Worm (Caenorhabditis elegans): ENCODE results near the gene ugt-67.

The ugt-67 gene

ce11 chrV:4913853-4914252, 12.7 kb downstream of the ugt-67 start:
- TF ChIP-seq nhr-237 (tag; optimal IDR thresholded peaks at IDR 0.05) (no peak), ceh-16 (tag; optimal IDR thresholded peaks at IDR 0.05) (no peak), egl-5 (tag; optimal IDR thresholded peaks at IDR 0.05) (no peak), ceh-9 (tag; optimal IDR thresholded peaks at IDR 0.05) (no peak)

- peak; percentile 72 for TF ChIP-seq elt-2 (tag; optimal IDR thresholded peaks at IDR 0.05)
- no peak for TF ChIP-seq elt-3 (tag; optimal IDR thresholded peaks at IDR 0.05)
- TF ChIP-seq skn-1 (tag; optimal IDR thresholded peaks at IDR 0.05): no peak
- no peak for TF ChIP-seq lsy-12 (tag; optimal IDR thresholded peaks at IDR 0.05)
- peak; percentile 26 for TF ChIP-seq pqm-1 (tag; optimal IDR thresholded peaks at IDR 0.05)
- no peak for TF ChIP-seq sea-2 (GFP tag; optimal IDR thresholded peaks at IDR 0.05)
- no peak for TF ChIP-seq egl-27 (tag; optimal IDR thresholded peaks at IDR 0.05)
Measured at ce11 chrV:4914879-4915278, 13.7 kb downstream of the ugt-67 start, which contains the start of gene H23N18.6. Gene H23N18.6 (minus strand): TSS chrV:4915079.

ce11 chrV:4918091-4918624, 17.0 kb downstream of the ugt-67 start, which contains the start of gene C02E7.7:
Gene C02E7.7 (minus strand): TSS chrV:4918574.
- TF ChIP-seq nhr-23 (tag; optimal IDR thresholded peaks at IDR 0.05): no peak
- TF ChIP-seq pha-4 (tag; optimal IDR thresholded peaks at IDR 0.05): no peak
- no peak for TF ChIP-seq lin-15B (tag; optimal IDR thresholded peaks at IDR 0.05)
- TF ChIP-seq skn-1 (tag; optimal IDR thresholded peaks at IDR 0.05): no peak
- TF ChIP-seq R02D3.7 (tag; optimal IDR thresholded peaks at IDR 0.05): no peak
- TF ChIP-seq ztf-11 (tag; optimal IDR thresholded peaks at IDR 0.05): no peak
- TF ChIP-seq fkh-2 (tag; optimal IDR thresholded peaks at IDR 0.05): no peak
- TF ChIP-seq ZK546.5 (tag; optimal IDR thresholded peaks at IDR 0.05): no peak
- no peak for TF ChIP-seq nhr-28 (tag; optimal IDR thresholded peaks at IDR 0.05)
- TF ChIP-seq nfya-1 (tag; optimal IDR thresholded peaks at IDR 0.05; ENCODE audit: insufficient read depth): no peak
- TF ChIP-seq ama-1 (optimal IDR thresholded peaks at IDR 0.05): no peak
- no peak for TF ChIP-seq egl-5 (tag; optimal IDR thresholded peaks at IDR 0.05)
- TF ChIP-seq aly-2 (tag; optimal IDR thresholded peaks at IDR 0.05): no peak
- no peak for TF ChIP-seq snpc-4 (tag; optimal IDR thresholded peaks at IDR 0.05)
- no peak for TF ChIP-seq mml-1 (tag; optimal IDR thresholded peaks at IDR 0.05)
- no peak for TF ChIP-seq eor-1 (tag; optimal IDR thresholded peaks at IDR 0.05)
- TF ChIP-seq nhr-25 (tag; optimal IDR thresholded peaks at IDR 0.05): no peak

- TF ChIP-seq elt-3 (tag; optimal IDR thresholded peaks at IDR 0.05) (peak in 1 of 3 experiments; percentile 22), nhr-43 (tag; optimal IDR thresholded peaks at IDR 0.05; ENCODE audit: poor library complexity, severe bottlenecking) (peak; percentile 92), nhr-76 (tag; optimal IDR thresholded peaks at IDR 0.05) (no peak), skn-1 (tag; optimal IDR thresholded peaks at IDR 0.05) (no peak), tbx-2 (tag; optimal IDR thresholded peaks at IDR 0.05) (no peak), unc-62 (GFP tag; optimal IDR thresholded peaks at IDR 0.05) (no peak), nhr-25 (tag; optimal IDR thresholded peaks at IDR 0.05) (peak; percentile 97), mml-1 (tag; optimal IDR thresholded peaks at IDR 0.05) (no peak), nfya-1 (tag; optimal IDR thresholded peaks at IDR 0.05; ENCODE audit: insufficient read depth) (peak; percentile 9), nhr-77 (tag; optimal IDR thresholded peaks at IDR 0.05) (no peak), nhr-23 (tag; optimal IDR thresholded peaks at IDR 0.05) (peak; percentile 0), ama-1 (optimal IDR thresholded peaks at IDR 0.05) (no peak), daf-12 (tag; optimal IDR thresholded peaks at IDR 0.05) (no peak), aly-2 (tag; optimal IDR thresholded peaks at IDR 0.05) (no peak), fos-1 (tag; optimal IDR thresholded peaks at IDR 0.05) (no peak), ceh-16 (tag; optimal IDR thresholded peaks at IDR 0.05) (no peak), fkh-2 (tag; optimal IDR thresholded peaks at IDR 0.05) (no peak), R02D3.7 (tag; optimal IDR thresholded peaks at IDR 0.05) (no peak), elt-1 (tag; optimal IDR thresholded peaks at IDR 0.05) (peak; percentile 94), jun-1 (tag; optimal IDR thresholded peaks at IDR 0.05) (no peak)
Measured at ce11 chrV:4918664-4919257, 17.6 kb downstream of the ugt-67 start, which contains the start of gene C02E7.6. Gene C02E7.6 (plus strand): TSS chrV:4919207.

Measured in whole organism, L3 larva.